Worm (Caenorhabditis elegans) whole organism, L4 larva: ENCODE results near the gene sas-4.

ENCODE experiments used
- D1046.2 ChIP-seq: fragments of 200-800 bp; sonication (Bioruptor generic); IDR thresholded peaks from 2 replicates; pipeline ENCODE4 v1.3.6; 2022; ENCODE audit warnings: missing genetic modification characterization, missing compliant biosample characterization
- Y5F2A.4 ChIP-seq: fragments of 200-800 bp; sonication (Bioruptor generic); optimal IDR thresholded peaks from 2 replicates; lab custom pipeline; 2018; ENCODE audit warnings: mild to moderate bottlenecking, missing genetic modification characterization, missing compliant biosample characterization
- Y75B8A.6 ChIP-seq: fragments of 200-800 bp; sonication (Bioruptor generic); IDR thresholded peaks from 2 replicates; pipeline ENCODE4 v1.3.6; 2022; ENCODE audit warnings: missing genetic modification reagents, missing genetic modification characterization, missing compliant biosample characterization
- ZK337.2 ChIP-seq: fragments of 200-800 bp; sonication (Bioruptor generic); IDR thresholded peaks from 2 replicates; pipeline ENCODE4 v1.3.6; 2022; ENCODE audit warnings: missing genetic modification reagents, missing genetic modification characterization, missing compliant biosample characterization
- ZK546.5 ChIP-seq, 2 experiments: sonication (generic microtip); optimal IDR thresholded peaks; 2 replicates each; lab custom pipeline; 2017; ENCODE audit warnings: missing biosample characterization in 2 of 2, missing genetic modification characterization in 2 of 2
- aha-1 ChIP-seq: fragments of 150-350 bp; peaks from one replicate; lab custom pipeline; 2014; ENCODE audit warnings: missing biosample characterization, missing genetic modification characterization
- ama-1 ChIP-seq: fragments of 150-350 bp; optimal IDR thresholded peaks from 2 replicates; lab custom pipeline; 2014; ENCODE audit warnings: inconsistent platforms, mixed read lengths
- ceh-28 ChIP-seq: fragments of 150-350 bp; optimal IDR thresholded peaks from 2 replicates; lab custom pipeline; 2014; ENCODE audit warnings: missing biosample characterization, missing genetic modification reagents, missing genetic modification characterization
- ceh-82 ChIP-seq: sonication (generic microtip); optimal IDR thresholded peaks from 2 replicates; lab custom pipeline; 2017; ENCODE audit warnings: missing biosample characterization, missing genetic modification characterization
- ctbp-1 ChIP-seq: fragments of 200-800 bp; sonication (Bioruptor generic); IDR thresholded peaks from 2 replicates; pipeline ENCODE4 v1.3.6; 2022; ENCODE audit warnings: missing genetic modification reagents, missing genetic modification characterization, missing compliant biosample characterization
- dpl-1 ChIP-seq: fragments of 150-350 bp; optimal IDR thresholded peaks from 2 replicates; lab custom pipeline; 2014; ENCODE audit warnings: missing biosample characterization, missing genetic modification reagents, missing genetic modification characterization
- dve-1 ChIP-seq: sonication (generic microtip); optimal IDR thresholded peaks from 2 replicates; lab custom pipeline; 2017; ENCODE audit warnings: antibody characterized with exemption, mild to moderate bottlenecking, missing genetic modification characterization, missing compliant biosample characterization; ENCODE audit not compliant: insufficient read depth
- egl-27 ChIP-seq: sonication (generic microtip); optimal IDR thresholded peaks from 3 replicates; lab custom pipeline; 2017; ENCODE audit warnings: missing biosample characterization, missing genetic modification reagents, missing genetic modification characterization
- egl-43 ChIP-seq: fragments of 200-800 bp; sonication (Bioruptor generic); IDR thresholded peaks from 2 replicates; pipeline ENCODE4 v1.3.6; 2022; ENCODE audit warnings: missing genetic modification reagents, missing genetic modification characterization, missing compliant biosample characterization
- fkh-10 ChIP-seq: fragments of 150-350 bp; optimal IDR thresholded peaks from 2 replicates; lab custom pipeline; 2014; ENCODE audit warnings: missing biosample characterization, missing genetic modification reagents, missing genetic modification characterization
- gei-8 ChIP-seq: fragments of 200-800 bp; sonication (Bioruptor generic); optimal IDR thresholded peaks from 2 replicates; lab custom pipeline; 2018; ENCODE audit warnings: mild to moderate bottlenecking, missing genetic modification characterization, missing compliant biosample characterization
- hif-1 ChIP-seq, 2 experiments: sonication (generic microtip); optimal IDR thresholded peaks; 2 replicates each; lab custom pipeline; 2016 to 2017; ENCODE audit warnings: missing compliant biosample characterization in 2 of 2, missing genetic modification characterization in 2 of 2, missing genetic modification reagents in 2 of 2, missing genotype in 2 of 2, mild to moderate bottlenecking in 1 of 2
- jun-1 ChIP-seq: fragments of 150-350 bp; optimal IDR thresholded peaks from 2 replicates; lab custom pipeline; 2014; ENCODE audit warnings: missing biosample characterization, missing genetic modification reagents, missing genetic modification characterization
- lin-13 ChIP-seq: fragments of 150-350 bp; optimal IDR thresholded peaks from 2 replicates; lab custom pipeline; 2014; ENCODE audit warnings: missing biosample characterization, missing genetic modification reagents, missing genetic modification characterization
- lin-15B ChIP-seq: fragments of 150-350 bp; sonication (generic microtip); optimal IDR thresholded peaks from 3 replicates; lab custom pipeline; 2014; ENCODE audit warnings: missing biosample characterization, missing genetic modification characterization
- lin-38 ChIP-seq: fragments of 200-800 bp; sonication (Bioruptor generic); IDR thresholded peaks from 2 replicates; pipeline ENCODE4 v1.3.6; 2022; ENCODE audit warnings: missing genetic modification reagents, missing genetic modification characterization, missing compliant biosample characterization
- lin-39 ChIP-seq: fragments of 150-350 bp; optimal IDR thresholded peaks from 2 replicates; lab custom pipeline; 2014; ENCODE audit warnings: missing biosample characterization, missing genetic modification reagents, missing genetic modification characterization
- lir-3 ChIP-seq: sonication (generic microtip); optimal IDR thresholded peaks from 2 replicates; lab custom pipeline; 2016; ENCODE audit warnings: mild to moderate bottlenecking, missing genetic modification characterization, missing compliant biosample characterization
- lsy-2 ChIP-seq, 2 experiments: fragments of 150-350 bp in 1 of 2; sonication (generic microtip) in 1 of 2; optimal IDR thresholded peaks; 2 replicates each; lab custom pipeline; 2014 to 2017; ENCODE audit warnings: missing biosample characterization in 2 of 2, missing genetic modification characterization in 2 of 2
- madf-9 ChIP-seq: fragments of 200-800 bp; sonication (Bioruptor generic); conservative IDR thresholded peaks from 2 replicates; pipeline ENCODE4 v1.3.6; 2022; ENCODE audit warnings: missing genetic modification reagents, missing genetic modification characterization, missing compliant biosample characterization
- mdl-1 ChIP-seq, 2 experiments: fragments of 150-350 bp in 1 of 2; sonication (generic microtip) in 1 of 2; optimal IDR thresholded peaks; 2 replicates each; lab custom pipeline; 2014 to 2017; ENCODE audit warnings: missing biosample characterization in 2 of 2, missing genetic modification characterization in 2 of 2
- mep-1 ChIP-seq: fragments of 150-350 bp; sonication (generic microtip); optimal IDR thresholded peaks from 3 replicates; lab custom pipeline; 2014; ENCODE audit warnings: missing biosample characterization, missing genetic modification characterization
- mes-2 ChIP-seq: sonication (generic microtip); optimal IDR thresholded peaks from 2 replicates; lab custom pipeline; 2016; ENCODE audit warnings: missing genotype, mild to moderate bottlenecking, missing genetic modification characterization, missing compliant biosample characterization; ENCODE audit not compliant: poor library complexity, severe bottlenecking
- mxl-3 ChIP-seq: fragments of 200-800 bp; sonication (Bioruptor generic); optimal IDR thresholded peaks from 2 replicates; lab custom pipeline; 2018; ENCODE audit warnings: mild to moderate bottlenecking, missing genetic modification characterization, missing compliant biosample characterization
- nhr-10 ChIP-seq: fragments of 150-350 bp; optimal IDR thresholded peaks from 2 replicates; lab custom pipeline; 2014; ENCODE audit warnings: missing biosample characterization, missing genetic modification characterization
- nhr-102 ChIP-seq: sonication (generic microtip); optimal IDR thresholded peaks from 2 replicates; lab custom pipeline; 2016; ENCODE audit warnings: mild to moderate bottlenecking, missing genetic modification characterization, moderate library complexity, missing compliant biosample characterization
- nhr-11 ChIP-seq: fragments of 150-350 bp; optimal IDR thresholded peaks from 2 replicates; lab custom pipeline; 2014; ENCODE audit warnings: missing biosample characterization, missing genetic modification characterization
- nhr-237 ChIP-seq: sonication (generic microtip); optimal IDR thresholded peaks from 2 replicates; lab custom pipeline; 2017; ENCODE audit warnings: missing biosample characterization, missing genetic modification characterization
- nhr-28 ChIP-seq: fragments of 150-350 bp; optimal IDR thresholded peaks from 2 replicates; lab custom pipeline; 2014; ENCODE audit warnings: missing biosample characterization, missing genetic modification characterization
- nhr-6 ChIP-seq: fragments of 150-350 bp; optimal IDR thresholded peaks from 2 replicates; lab custom pipeline; 2014; ENCODE audit warnings: missing biosample characterization, missing genetic modification characterization
- php-3 ChIP-seq: fragments of 200-800 bp; sonication (Bioruptor generic); IDR thresholded peaks from 2 replicates; pipeline ENCODE4 v1.3.6; 2022; ENCODE audit warnings: missing genetic modification reagents, missing genetic modification characterization, missing compliant biosample characterization
- pqm-1 ChIP-seq: sonication (generic microtip); optimal IDR thresholded peaks from 2 replicates; lab custom pipeline; 2017; ENCODE audit warnings: missing biosample characterization, missing genetic modification characterization
- rbr-2 ChIP-seq: sonication (generic microtip); optimal IDR thresholded peaks from 2 replicates; lab custom pipeline; 2016; ENCODE audit warnings: missing genotype, missing genetic modification characterization, missing compliant biosample characterization
- skn-1 ChIP-seq: fragments of 150-350 bp; optimal IDR thresholded peaks from 2 replicates; lab custom pipeline; 2014; ENCODE audit warnings: missing biosample characterization, missing genetic modification characterization
- snpc-4 ChIP-seq: fragments of 150-350 bp; optimal IDR thresholded peaks from 2 replicates; lab custom pipeline; 2014; ENCODE audit warnings: missing biosample characterization, missing genetic modification characterization
- spr-3 ChIP-seq: fragments of 200-800 bp; sonication (Bioruptor generic); optimal IDR thresholded peaks from 2 replicates; lab custom pipeline; 2018; ENCODE audit warnings: mild to moderate bottlenecking, missing genetic modification characterization, missing compliant biosample characterization
- tag-97 ChIP-seq: fragments of 200-800 bp; sonication (Bioruptor generic); IDR thresholded peaks from 2 replicates; pipeline ENCODE4 v1.3.6; 2022; ENCODE audit warnings: missing genetic modification characterization, missing compliant biosample characterization
- tra-1 ChIP-seq: fragments of 200-800 bp; sonication (Bioruptor generic); IDR thresholded peaks from 2 replicates; pipeline ENCODE4 v1.3.6; 2022; ENCODE audit warnings: missing genetic modification reagents, missing genetic modification characterization, missing compliant biosample characterization
- vab-7 ChIP-seq: fragments of 200-800 bp; sonication (Bioruptor generic); IDR thresholded peaks from 2 replicates; pipeline ENCODE4 v1.3.6; 2022; ENCODE audit warnings: missing genetic modification reagents, missing genetic modification characterization, missing compliant biosample characterization
- zfp-2 ChIP-seq: sonication (generic microtip); optimal IDR thresholded peaks from 2 replicates; lab custom pipeline; 2016; ENCODE audit warnings: mild to moderate bottlenecking, missing genetic modification characterization, missing compliant biosample characterization
- zfp-3 ChIP-seq: fragments of 200-800 bp; sonication (Bioruptor generic); conservative IDR thresholded peaks from 2 replicates; pipeline ENCODE4 v1.3.6; 2022; ENCODE audit warnings: missing genetic modification reagents, missing genetic modification characterization, missing compliant biosample characterization
- zip-2 ChIP-seq: fragments of 150-350 bp; optimal IDR thresholded peaks from 2 replicates; lab custom pipeline; 2014; ENCODE audit warnings: missing biosample characterization, missing genetic modification characterization
- ztf-11 ChIP-seq: fragments of 150-350 bp; optimal IDR thresholded peaks from 2 replicates; lab custom pipeline; 2014; ENCODE audit warnings: missing biosample characterization, missing genetic modification characterization
- ztf-7 ChIP-seq: fragments of 150-350 bp; optimal IDR thresholded peaks from 2 replicates; lab custom pipeline; 2014; ENCODE audit warnings: missing biosample characterization, missing genetic modification characterization

Gene sas-4

ce11 chrIII:8275871-8276270, 42.5 kb downstream of the sas-4 start, which contains the start of gene clec-160 (continued):
- no peak for TF ChIP-seq ceh-28 (tag; lab: Kevin White, UChicago)
- no peak for TF ChIP-seq zfp-2 (tag; lab: Kevin White, UChicago)

ce11 chrIII:8271676-8272225, 46.6 kb downstream of the sas-4 start, which contains the start of the genes mps-4 and F09G8.10:
Gene mps-4 (minus strand): TSS chrIII:8271776.
Gene F09G8.10 (minus strand): TSS chrIII:8272175.
- TF ChIP-seq nhr-11 (tag; lab: Kevin White, UChicago) (no peak), ceh-82 (tag; lab: Kevin White, UChicago) (no peak), gei-8 (GFP tag; lab: Kevin White, UChicago) (no peak), rbr-2 (tag; lab: Kevin White, UChicago) (no peak), egl-43 (GFP tag; lab: Robert Waterston, UW) (no peak), skn-1 (tag; lab: Kevin White, UChicago) (no peak), snpc-4 (no peak)

ce11 chrIII:8268296-8268695, 50.1 kb downstream of the sas-4 start, which contains the start of the genes F09G8.7 and crn-7:
Gene F09G8.7 (minus strand): TSS chrIII:8268355.
Gene crn-7 (plus strand): TSS chrIII:8268531.
- TF ChIP-seq nhr-6 (no peak), madf-9 (GFP tag; lab: Robert Waterston, UW) (no peak), lsy-2 (tag; optimal IDR thresholded peaks at IDR 0.05; lab: Kevin White, UChicago) (peak in 1 of 2 experiments; percentile 61), lir-3 (no peak), egl-27 (tag; lab: Kevin White, UChicago) (no peak), D1046.2 (GFP tag; lab: Robert Waterston, UW) (no peak), lin-39 (tag; lab: Kevin White, UChicago) (no peak), lin-13 (GFP tag; lab: Kevin White, UChicago) (no peak), mdl-1 (tag; optimal IDR thresholded peaks at IDR 0.05; lab: Kevin White, UChicago) (no peak), tag-97 (GFP tag; lab: Robert Waterston, UW) (no peak), ZK337.2 (GFP tag; lab: Robert Waterston, UW) (no peak), php-3 (no peak), ZK546.5 (tag; optimal IDR thresholded peaks at IDR 0.05; lab: Kevin White, UChicago) (no peak), mxl-3 (GFP tag; lab: Kevin White, UChicago) (no peak), mes-2 (tag; lab: Kevin White, UChicago) (peak; percentile 67), zfp-2 (tag; lab: Kevin White, UChicago) (no peak), Y75B8A.6 (GFP tag; lab: Robert Waterston, UW) (no peak), pqm-1 (tag; lab: Kevin White, UChicago) (no peak), lin-15B (no peak), gei-8 (GFP tag; lab: Kevin White, UChicago) (no peak), dpl-1 (GFP tag; lab: Kevin White, UChicago) (no peak), hif-1 (tag; optimal IDR thresholded peaks at IDR 0.05; lab: Kevin White, UChicago) (no peak), tra-1 (GFP tag; lab: Robert Waterston, UW) (no peak), Y5F2A.4 (no peak), ztf-7 (tag; lab: Kevin White, UChicago) (no peak), ctbp-1 (GFP tag; lab: Robert Waterston, UW) (no peak), spr-3 (no peak), nhr-237 (tag; lab: Kevin White, UChicago) (no peak), vab-7 (GFP tag; lab: Robert Waterston, UW) (no peak), ztf-11 (tag; lab: Kevin White, UChicago) (no peak), nhr-10 (no peak), ama-1 (lab: Kevin White, UChicago) (no peak), nhr-102 (tag; lab: Kevin White, UChicago) (no peak), dve-1 (peak; percentile 28), nhr-28 (tag; lab: Kevin White, UChicago) (peak; percentile 51), zfp-3 (GFP tag; lab: Robert Waterston, UW) (no peak), jun-1 (no peak), mep-1 (tag; lab: Kevin White, UChicago) (no peak), fkh-10 (GFP tag; lab: Kevin White, UChicago) (no peak), zip-2 (tag; lab: Kevin White, UChicago) (no peak), aha-1 (tag; lab: Kevin White, UChicago) (no peak), lin-38 (GFP tag; lab: Robert Waterston, UW) (peak; percentile 39; the same call in 1 of the 2 replicates)
